Worm (Caenorhabditis elegans): Measurements from ENCODE around the gene M01H9.10.

The M01H9.10 gene

DNA sequence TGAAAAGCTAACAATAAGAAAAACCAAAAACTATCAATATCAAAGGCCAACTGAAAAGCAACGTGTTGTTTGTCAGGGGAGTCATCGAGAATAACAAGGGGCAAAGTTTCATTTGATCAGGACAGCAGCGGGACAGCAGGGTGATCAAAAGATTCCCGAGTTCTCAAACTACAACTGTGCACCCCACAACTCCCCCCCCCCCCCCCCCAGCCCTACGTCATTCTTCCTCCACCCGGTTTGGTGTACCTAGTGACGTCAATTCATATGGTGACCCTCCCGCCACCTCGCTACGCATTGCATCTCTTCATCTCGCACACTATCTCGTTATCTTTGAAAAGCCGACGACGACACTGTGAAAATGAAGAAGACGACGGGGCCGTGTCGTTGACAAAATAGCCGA, 6.2 kb downstream of the M01H9.10 start (continued):
- TF ChIP-seq lin-26 (GFP tag; IDR thresholded peaks at IDR 0.05) (no peak), K11D2.4 (GFP tag; IDR thresholded peaks at IDR 0.05) (peak; percentile 12; the same call in 1 of the 2 replicates), efl-1 (GFP tag; optimal IDR thresholded peaks at IDR 0.05) (no peak), athp-1 (tag; optimal IDR thresholded peaks at IDR 0.05) (peak; percentile 45), ceh-27 (GFP tag; optimal IDR thresholded peaks at IDR 0.05) (peak; percentile 1), lsy-27 (tag; optimal IDR thresholded peaks at IDR 0.05; ENCODE audit: borderline replicate concordance, insufficient read depth) (no peak)

DNA sequence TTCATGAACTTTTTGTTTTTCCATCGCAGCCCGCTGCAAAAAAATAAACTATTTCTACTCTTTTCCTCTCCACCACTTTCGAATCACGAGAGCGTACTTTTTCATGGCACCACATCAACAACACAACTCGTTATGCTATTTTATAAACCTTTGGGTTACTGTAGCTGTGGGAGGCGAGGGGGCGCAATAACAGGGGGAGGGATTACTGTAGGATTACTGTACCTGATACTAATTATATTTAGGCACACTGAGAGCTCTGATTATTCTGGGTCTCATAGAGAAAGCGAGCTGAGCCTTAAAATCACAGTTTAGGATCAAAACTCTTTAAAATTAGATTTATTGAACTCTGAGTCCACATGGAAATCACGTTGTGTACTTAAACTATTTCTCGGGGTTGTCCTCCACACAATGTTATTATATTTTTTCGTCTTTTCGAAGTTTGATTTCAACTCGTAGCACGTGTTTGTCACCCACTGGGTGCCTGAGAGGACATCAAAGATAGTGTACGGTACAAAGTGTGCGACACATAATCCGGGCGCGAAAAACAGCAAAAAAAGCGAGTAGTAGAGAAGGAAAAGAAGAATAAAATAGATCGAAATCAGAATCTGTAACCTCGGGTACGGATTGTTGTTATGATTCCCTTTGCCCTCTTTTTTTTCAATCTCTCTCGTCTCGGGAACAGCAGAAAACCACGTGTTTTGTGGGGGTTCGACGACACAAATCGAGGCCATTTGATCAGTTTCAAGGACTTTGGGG, 7.3 kb downstream of the M01H9.10 start:
- TF ChIP-seq nhr-179 (tag; optimal IDR thresholded peaks at IDR 0.05) = no peak
- no peak for TF ChIP-seq nfyb-1 (GFP tag; IDR thresholded peaks at IDR 0.05)
- TF ChIP-seq ceh-79 (tag; optimal IDR thresholded peaks at IDR 0.05) = no peak
- no peak for TF ChIP-seq ets-4 (GFP tag; optimal IDR thresholded peaks at IDR 0.05)
- no peak for TF ChIP-seq sdz-38 (tag; optimal IDR thresholded peaks at IDR 0.05)
- no peak for TF ChIP-seq repo-1 (tag; optimal IDR thresholded peaks at IDR 0.05)
- TF ChIP-seq mcd-1 (GFP tag; IDR thresholded peaks at IDR 0.05) = peak; percentile 5; the same call in 1 of the 2 replicates
- TF ChIP-seq K11D2.4 (GFP tag; IDR thresholded peaks at IDR 0.05) = 0 out of 2 replicates have a peak, but pooled peaks have one; percentile 10
- TF ChIP-seq ceh-27 (GFP tag; optimal IDR thresholded peaks at IDR 0.05) = peak; percentile 11
- no peak for TF ChIP-seq cebp-2 (GFP tag; IDR thresholded peaks at IDR 0.05)
- peak; percentile 11 for TF ChIP-seq chd-7 (tag; optimal IDR thresholded peaks at IDR 0.05)
- TF ChIP-seq cebp-1 (GFP tag; IDR thresholded peaks at IDR 0.05) = no peak
- peak; percentile 44 for TF ChIP-seq cebp-1 (tag; optimal IDR thresholded peaks at IDR 0.05)
- TF ChIP-seq madf-6 (GFP tag; IDR thresholded peaks at IDR 0.05) = no peak
- TF ChIP-seq sea-2 (GFP tag; IDR thresholded peaks at IDR 0.05) = no peak
- no peak for TF ChIP-seq ceh-58 (GFP tag; IDR thresholded peaks at IDR 0.05)
- peak; percentile 8; the same call in 1 of the 2 replicates for TF ChIP-seq let-526 (GFP tag; IDR thresholded peaks at IDR 0.05)
- TF ChIP-seq C17E4.6 (GFP tag; IDR thresholded peaks at IDR 0.05) = no peak
- TF ChIP-seq lin-35 (GFP tag; optimal IDR thresholded peaks at IDR 0.05) = peak in 1 of 3 experiments; percentile 14
- no peak; the same call in 1 of the 2 replicates for TF ChIP-seq lin-26 (GFP tag; IDR thresholded peaks at IDR 0.05)
- TF ChIP-seq die-1 (tag; optimal IDR thresholded peaks at IDR 0.05) = no peak
- peak; percentile 30 for TF ChIP-seq nhr-80 (tag; optimal IDR thresholded peaks at IDR 0.05)
- TF ChIP-seq unc-62 (GFP tag; optimal IDR thresholded peaks at IDR 0.05) = no peak
- no peak for TF ChIP-seq lsy-27 (tag; optimal IDR thresholded peaks at IDR 0.05; ENCODE audit: borderline replicate concordance, insufficient read depth)
- peak; percentile 11 for TF ChIP-seq tbp1 (GFP tag; optimal IDR thresholded peaks at IDR 0.05)
- no peak for TF ChIP-seq gei-17 (GFP tag; optimal IDR thresholded peaks at IDR 0.05)
- no peak for TF ChIP-seq akir-1 (GFP tag; optimal IDR thresholded peaks at IDR 0.05)
- 0 out of 2 replicates have a peak, but pooled peaks have one; percentile 19 for TF ChIP-seq lir-1 (GFP tag; conservative IDR thresholded peaks at IDR 0.05)
- TF ChIP-seq F22D6.2 (tag; optimal IDR thresholded peaks at IDR 0.05) = no peak
- no peak for TF ChIP-seq bed-1 (GFP tag; IDR thresholded peaks at IDR 0.05)
- no peak for TF ChIP-seq lin-40 (tag; optimal IDR thresholded peaks at IDR 0.05)
- TF ChIP-seq ztf-3 (GFP tag; optimal IDR thresholded peaks at IDR 0.05) = no peak
- TF ChIP-seq nhr-120 (GFP tag; IDR thresholded peaks at IDR 0.05) = no peak
- TF ChIP-seq T07F8.4 (tag; optimal IDR thresholded peaks at IDR 0.05) = no peak
- TF ChIP-seq Y56A3A.18 (GFP tag; IDR thresholded peaks at IDR 0.05) = 0 out of 2 replicates have a peak, but pooled peaks have one; percentile 6
- TF ChIP-seq attf-6 (GFP tag; IDR thresholded peaks at IDR 0.05) = 0 out of 2 replicates have a peak, but pooled peaks have one; percentile 23
